Worm (Caenorhabditis elegans): Measurements from ENCODE around the gene fkh-5.

ce11 chrIII:4874671-4875070 lies 30.2 kb downstream of the fkh-5 start, which contains the start of gene C35D10.12:
- TF ChIP-seq flt-1 (GFP tag; IDR thresholded peaks at IDR 0.05): no peak
- no peak for TF ChIP-seq pes-1 (GFP tag; IDR thresholded peaks at IDR 0.05)
- no peak for TF ChIP-seq F13C5.2 (tag; optimal IDR thresholded peaks at IDR 0.05)
- TF ChIP-seq tra-4 (tag; optimal IDR thresholded peaks at IDR 0.05): no peak
- TF ChIP-seq tbx-11 (GFP tag; IDR thresholded peaks at IDR 0.05): no peak
- TF ChIP-seq aly-1 (tag; optimal IDR thresholded peaks at IDR 0.05): no peak
- TF ChIP-seq hmg-4 (GFP tag; optimal IDR thresholded peaks at IDR 0.05): no peak
- TF ChIP-seq ama-1 (optimal IDR thresholded peaks at IDR 0.05): no peak
- no peak for TF ChIP-seq hnd-1 (tag; optimal IDR thresholded peaks at IDR 0.05)
- no peak for TF ChIP-seq ets-7 (tag; optimal IDR thresholded peaks at IDR 0.05)

Measured in whole organism, early embryonic.